Worm (Caenorhabditis elegans) whole organism, L1 larva: ENCODE results near the gene Y69H2.15.

ENCODE experiments used
- blmp-1 ChIP-seq: fragments of 150-350 bp; optimal IDR thresholded peaks from 2 replicates; lab custom pipeline; 2014; ENCODE audit warnings: missing biosample characterization, missing genetic modification characterization
- egl-27 ChIP-seq, 2 experiments: fragments of 150-350 bp in 1 of 2; sonication (generic microtip); optimal IDR thresholded peaks; 3 replicates each; lab custom pipeline; 2017 to 2018; ENCODE audit warnings: missing biosample characterization in 2 of 2, missing genetic modification characterization in 2 of 2, missing genetic modification reagents in 2 of 2
- hlh-17 ChIP-seq: fragments of 200-800 bp; sonication (Bioruptor generic); optimal IDR thresholded peaks from 2 replicates; lab custom pipeline; 2018; ENCODE audit warnings: missing genetic modification characterization, mild to moderate bottlenecking, missing compliant biosample characterization, moderate library complexity, borderline replicate concordance
- mdl-1 ChIP-seq, 2 experiments: fragments of 150-350 bp; optimal IDR thresholded peaks; 2 replicates each; lab custom pipeline; 2014 to 2017; ENCODE audit warnings: missing biosample characterization in 2 of 2, missing genetic modification characterization in 2 of 2, inconsistent platforms in 1 of 2
- nhr-12 ChIP-seq: sonication (generic microtip); optimal IDR thresholded peaks from 2 replicates; lab custom pipeline; 2017; ENCODE audit warnings: missing biosample characterization, missing genetic modification characterization

- TF ChIP-seq mdl-1 (tag; optimal IDR thresholded peaks at IDR 0.05; lab: Kevin White, UChicago) (no peak), nhr-12 (tag; lab: Kevin White, UChicago) (no peak), egl-27 (tag; optimal IDR thresholded peaks at IDR 0.05; lab: Kevin White, UChicago) (no peak), hlh-17 (GFP tag; lab: Kevin White, UChicago) (no peak), blmp-1 (tag; lab: Kevin White, UChicago) (no peak)
Observed at ce11 chrV:18627445-18627844, 781 bp upstream of the Y69H2.15 start.
